Worm (Caenorhabditis elegans) whole organism, L2 larva: ENCODE data around the gene mlp-1.

Experiments used
- F13H6.1 ChIP-seq: sonication (generic microtip); optimal IDR thresholded peaks from 2 replicates; lab custom pipeline; 2016; ENCODE audit warnings: missing genetic modification characterization, missing compliant biosample characterization
- ama-1 ChIP-seq: fragments of 150-350 bp; optimal IDR thresholded peaks from 2 replicates; lab custom pipeline; 2018; ENCODE audit warnings: inconsistent platforms
- dmd-4 ChIP-seq: sonication (generic microtip); optimal IDR thresholded peaks from 2 replicates; lab custom pipeline; 2017; ENCODE audit warnings: missing biosample characterization, missing genetic modification characterization
- egl-27 ChIP-seq: sonication (generic microtip); optimal IDR thresholded peaks from 3 replicates; lab custom pipeline; 2017; ENCODE audit warnings: missing biosample characterization, missing genetic modification reagents, missing genetic modification characterization
- elt-3 ChIP-seq: sonication (generic microtip); optimal IDR thresholded peaks from 2 replicates; lab custom pipeline; 2017; ENCODE audit warnings: missing biosample characterization, missing genetic modification characterization
- nhr-11 ChIP-seq: fragments of 150-350 bp; optimal IDR thresholded peaks from 2 replicates; lab custom pipeline; 2014; ENCODE audit warnings: missing biosample characterization, missing genetic modification characterization
- nhr-21 ChIP-seq: fragments of 150-350 bp; optimal IDR thresholded peaks from 2 replicates; lab custom pipeline; 2014; ENCODE audit warnings: missing biosample characterization, missing genetic modification characterization
- nhr-6 ChIP-seq: fragments of 150-350 bp; optimal IDR thresholded peaks from 2 replicates; lab custom pipeline; 2014; ENCODE audit warnings: missing biosample characterization, missing genetic modification characterization
- skn-1 ChIP-seq: sonication (generic microtip); optimal IDR thresholded peaks from 2 replicates; lab custom pipeline; 2017; ENCODE audit warnings: missing biosample characterization, missing genetic modification characterization
- snpc-4 ChIP-seq: fragments of 150-350 bp; optimal IDR thresholded peaks from 2 replicates; lab custom pipeline; 2014; ENCODE audit warnings: missing biosample characterization, missing genetic modification characterization
- unc-39 ChIP-seq: fragments of 150-350 bp; optimal IDR thresholded peaks from 2 replicates; lab custom pipeline; 2014; ENCODE audit warnings: missing biosample characterization, missing genetic modification characterization
- zag-1 ChIP-seq: fragments of 150-350 bp; optimal IDR thresholded peaks from 2 replicates; lab custom pipeline; 2014; ENCODE audit warnings: missing biosample characterization, missing genetic modification characterization

ce11 chrIII:5950756-5951345 lies 24.0 kb downstream of the mlp-1 start:
- TF ChIP-seq nhr-21 (tag; lab: Kevin White, UChicago) (no peak), elt-3 (tag; lab: Kevin White, UChicago) (no peak), ama-1 (lab: Kevin White, UChicago) (no peak), unc-39 (tag; lab: Kevin White, UChicago) (no peak), skn-1 (no peak), egl-27 (tag; lab: Kevin White, UChicago) (no peak), zag-1 (tag; lab: Kevin White, UChicago) (no peak), snpc-4 (tag; lab: Kevin White, UChicago) (no peak), nhr-6 (tag; lab: Kevin White, UChicago) (no peak), dmd-4 (no peak), nhr-11 (tag; lab: Kevin White, UChicago) (no peak), F13H6.1 (tag; lab: Kevin White, UChicago) (peak; percentile 15)
